Fruit fly (Drosophila melanogaster): ENCODE data around the gene scrib.

dm6 chr3R:26489456-26489855 is 46.7 kb upstream of the scrib start:
- no peak for TF ChIP-seq CG8478 (optimal IDR thresholded peaks at IDR 0.05)
- TF ChIP-seq CTCF (optimal IDR thresholded peaks at IDR 0.05) = no peak
